Worm (Caenorhabditis elegans): ENCODE results near the gene agt-2.
"Not testable (repeated sequence)": the region's sequence is repeated elsewhere in the genome, so short reads cannot be mapped to it uniquely, and the experiment has no call there.

agt-2 gene

DNA sequence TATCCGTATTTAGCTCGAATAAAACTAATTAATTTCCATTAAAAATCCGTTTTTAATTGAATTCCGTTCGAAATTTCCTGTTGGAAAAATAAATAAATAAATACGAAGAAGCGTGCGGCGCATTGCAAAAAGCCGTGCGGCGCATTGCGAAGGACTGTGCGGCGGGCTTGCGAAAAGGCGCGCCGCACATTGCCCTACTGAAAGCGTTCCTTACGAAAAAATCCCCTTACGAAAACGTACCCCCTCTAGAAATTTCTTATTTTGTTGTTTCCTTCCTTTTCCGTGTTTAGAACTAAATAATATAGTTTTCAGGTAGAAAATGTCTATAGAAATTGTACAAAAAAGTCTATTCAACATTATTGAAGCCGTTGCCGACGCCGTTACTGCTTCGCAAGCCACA lies 23.3 kb downstream of the agt-2 start, which contains the start of gene F09E5.8:
F09E5.8 (plus strand) TSS at position 313 of the 400 bp plus-strand sequence.
- not testable (repeated sequence) for TF ChIP-seq unc-62 (GFP tag; optimal IDR thresholded peaks at IDR 0.05)

DNA sequence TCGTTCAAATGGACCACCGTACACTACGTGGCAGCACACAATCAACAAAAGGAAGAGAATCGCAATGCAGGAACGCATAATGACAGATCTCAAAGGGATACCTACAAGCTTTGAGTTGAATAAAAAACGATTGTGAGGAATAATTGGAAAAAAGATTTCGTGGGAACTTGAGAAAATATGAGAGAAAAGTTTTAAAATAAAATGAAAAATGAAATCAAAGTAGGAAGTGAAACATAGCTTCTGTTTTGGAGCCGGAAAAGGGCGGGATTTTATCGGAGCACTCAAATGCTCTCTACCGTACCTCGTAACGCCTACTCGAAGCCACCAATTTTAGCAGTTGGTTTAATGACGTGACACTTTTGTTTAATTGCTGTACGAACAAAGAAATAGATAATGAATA lies 28.9 kb downstream of the agt-2 start, which contains the start of gene F09E5.14:
F09E5.14 (minus strand) TSS at position 101 of the 400 bp plus-strand sequence.
- TF ChIP-seq unc-62 (GFP tag; optimal IDR thresholded peaks at IDR 0.05) = no peak

DNA sequence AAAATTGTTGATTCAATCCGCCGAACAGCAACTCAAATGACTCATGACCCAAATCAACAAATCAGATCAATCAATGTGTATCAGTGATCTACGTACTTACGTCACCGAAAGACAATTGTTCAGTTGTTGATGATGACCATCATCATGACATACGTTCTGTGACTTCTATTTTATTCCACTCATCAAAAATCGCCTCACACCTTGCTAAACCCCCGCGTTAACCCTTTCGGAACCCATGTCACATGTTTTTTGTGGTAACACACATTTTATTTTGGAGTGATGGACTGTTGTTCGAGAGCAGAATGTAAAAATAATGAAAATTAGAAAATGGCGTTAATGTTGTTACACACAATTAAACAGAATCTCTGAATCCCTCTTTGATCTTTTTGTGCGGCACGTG lies 31.2 kb downstream of the agt-2 start:
- TF ChIP-seq unc-62 (GFP tag; optimal IDR thresholded peaks at IDR 0.05) = no peak

DNA sequence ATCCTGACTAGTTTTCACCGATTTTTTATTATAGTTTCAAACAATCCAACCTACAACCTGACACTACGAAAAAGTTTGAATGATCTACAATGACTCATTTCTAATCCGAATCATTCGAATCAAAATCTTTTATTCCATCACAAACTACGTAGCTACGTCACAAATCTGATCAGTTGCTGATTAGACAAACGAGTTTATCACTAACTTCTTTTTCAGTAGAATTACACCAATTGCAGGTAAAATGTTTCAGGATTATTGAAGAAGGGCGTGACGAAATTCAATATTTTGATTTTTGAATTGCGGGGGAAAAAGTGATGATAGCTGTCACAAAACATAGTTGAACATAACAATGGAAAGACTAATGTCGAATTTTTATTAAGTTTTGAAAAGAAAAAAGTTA lies 32.1 kb downstream of the agt-2 start:
- TF ChIP-seq unc-62 (GFP tag; optimal IDR thresholded peaks at IDR 0.05) = no peak

DNA sequence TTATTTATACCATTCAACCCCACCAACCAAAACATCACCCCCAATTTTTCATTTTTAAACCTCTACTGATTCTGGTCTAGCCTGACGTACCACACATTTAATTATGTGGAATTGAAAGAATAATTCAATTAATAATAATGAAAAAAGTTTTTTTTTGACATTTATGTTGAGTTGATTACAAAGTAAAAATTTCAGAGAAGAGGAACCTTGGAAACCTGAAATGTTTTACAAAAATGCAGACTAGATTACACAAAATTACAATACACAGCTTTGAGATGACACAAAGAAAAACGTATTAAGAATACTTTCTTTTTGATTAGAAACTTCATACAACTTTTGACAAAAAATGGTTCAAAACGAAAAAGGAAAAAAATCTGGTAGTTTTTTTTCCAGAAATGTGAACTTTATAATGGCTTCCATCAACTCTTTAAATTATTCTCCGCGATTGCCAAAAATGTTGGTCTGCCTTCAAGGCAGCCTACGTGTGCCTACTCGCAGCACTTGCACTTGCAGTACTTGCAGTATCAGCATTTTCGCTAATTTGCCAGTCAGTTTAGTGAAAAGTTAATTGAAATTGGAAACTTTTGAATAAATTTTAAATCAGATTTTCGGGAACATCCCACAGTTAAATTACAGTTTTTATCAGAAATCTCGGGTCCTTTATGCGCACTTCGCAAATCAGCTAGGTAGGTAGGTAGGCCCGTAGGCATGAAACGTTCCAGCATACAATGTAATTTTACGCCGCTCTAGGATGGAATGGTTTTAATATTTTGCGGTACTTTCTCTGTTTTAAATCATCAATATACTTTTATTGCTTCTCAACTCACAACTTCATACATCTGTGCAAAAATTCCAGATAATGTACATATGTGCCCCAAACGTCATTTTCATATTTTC lies 32.7 kb downstream of the agt-2 start:
- no peak for TF ChIP-seq unc-62 (GFP tag; optimal IDR thresholded peaks at IDR 0.05)

DNA sequence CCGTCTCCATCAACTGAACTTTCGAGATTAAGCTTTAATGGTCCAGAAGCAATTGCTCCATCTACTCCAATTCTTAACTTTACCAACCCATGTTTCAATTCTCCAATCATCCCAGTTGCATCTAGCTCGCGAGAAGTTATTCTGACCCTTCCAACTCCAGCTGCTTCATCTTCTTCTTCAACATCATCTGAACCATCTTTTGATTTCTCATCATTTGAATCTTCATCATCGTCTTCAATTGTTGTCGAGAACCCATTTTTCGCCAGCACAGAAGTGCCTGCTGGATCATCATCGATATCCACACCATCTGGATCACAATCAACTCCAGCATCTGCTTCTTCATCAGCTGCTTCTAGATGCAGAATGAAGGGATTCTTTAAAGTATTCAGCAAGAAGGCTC lies 34.1 kb downstream of the agt-2 start:
- no peak for TF ChIP-seq unc-62 (GFP tag; optimal IDR thresholded peaks at IDR 0.05)

DNA sequence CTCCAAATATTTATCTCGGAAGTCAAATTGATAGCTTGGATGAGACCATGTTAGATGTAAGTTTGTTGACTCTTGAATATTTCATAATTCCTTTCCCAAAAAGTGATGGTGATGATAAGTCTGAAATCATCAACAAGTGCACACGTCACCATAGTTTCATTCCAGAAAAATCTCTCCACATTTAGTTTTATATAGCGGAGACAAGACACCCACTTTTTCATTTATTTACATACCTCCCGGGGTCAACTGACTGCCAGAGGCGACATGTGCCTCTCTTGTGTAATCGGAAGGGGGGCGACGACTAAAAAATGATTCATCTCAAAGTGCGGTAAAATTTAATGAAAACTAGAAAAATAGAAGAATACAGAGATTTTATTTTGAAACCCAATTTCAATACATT lies 35.3 kb downstream of the agt-2 start:
- TF ChIP-seq unc-62 (GFP tag; optimal IDR thresholded peaks at IDR 0.05) = no peak

DNA sequence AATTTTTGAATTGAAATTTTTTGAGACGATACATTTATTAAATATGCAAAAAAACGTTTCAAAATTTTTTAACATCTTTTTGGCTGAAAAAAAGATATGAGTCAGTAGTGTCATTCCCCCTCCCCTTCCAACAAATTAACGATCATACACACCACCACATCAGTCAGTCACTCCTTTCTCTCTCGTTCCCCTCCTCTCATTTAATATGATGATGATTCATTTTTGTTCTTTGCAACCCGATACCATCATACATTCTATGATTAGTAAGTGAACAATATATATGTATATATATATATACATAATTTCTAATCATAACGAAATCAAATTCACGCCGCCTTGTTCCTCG lies 36.2 kb downstream of the agt-2 start:
- TF ChIP-seq unc-62 (GFP tag; optimal IDR thresholded peaks at IDR 0.05) = no peak

DNA sequence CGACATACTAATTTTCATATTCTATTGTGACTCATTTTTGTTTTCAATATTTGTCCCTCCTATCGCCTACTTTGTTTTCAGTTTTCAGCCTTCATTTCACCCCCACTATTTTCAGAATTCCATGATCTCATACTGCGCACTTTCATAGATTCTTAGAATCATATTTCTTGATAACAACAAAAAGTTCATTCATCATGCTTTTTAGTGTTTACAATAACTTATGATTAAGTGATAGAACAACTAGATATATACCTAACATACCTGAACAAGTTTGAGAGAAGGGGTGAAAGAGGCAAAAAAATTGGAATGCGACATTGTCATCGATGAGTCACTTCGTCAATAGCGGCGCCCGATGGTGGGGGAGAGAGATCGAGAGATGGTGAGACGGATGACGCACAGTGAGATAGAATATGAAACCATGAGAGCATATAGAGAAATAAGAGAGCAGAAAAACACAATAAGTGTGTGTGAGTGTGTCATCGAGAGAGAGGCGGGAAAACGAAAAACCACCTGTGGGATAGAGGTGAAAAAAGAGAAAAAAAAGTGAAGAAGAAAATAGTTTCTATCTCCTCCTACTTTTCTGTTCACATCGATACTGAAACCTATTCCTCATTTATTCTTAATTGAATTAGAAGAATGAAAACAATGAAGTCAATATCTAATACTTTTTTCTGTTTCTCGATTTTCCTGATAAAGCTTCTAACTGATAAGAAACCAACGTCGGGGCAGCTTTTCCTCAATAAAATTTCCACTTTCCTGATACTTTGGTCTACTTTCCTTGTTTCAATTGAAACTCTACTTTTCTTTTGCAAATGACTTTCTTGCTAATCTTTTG lies 36.8 kb downstream of the agt-2 start:
- no peak for TF ChIP-seq unc-62 (GFP tag; optimal IDR thresholded peaks at IDR 0.05)

DNA sequence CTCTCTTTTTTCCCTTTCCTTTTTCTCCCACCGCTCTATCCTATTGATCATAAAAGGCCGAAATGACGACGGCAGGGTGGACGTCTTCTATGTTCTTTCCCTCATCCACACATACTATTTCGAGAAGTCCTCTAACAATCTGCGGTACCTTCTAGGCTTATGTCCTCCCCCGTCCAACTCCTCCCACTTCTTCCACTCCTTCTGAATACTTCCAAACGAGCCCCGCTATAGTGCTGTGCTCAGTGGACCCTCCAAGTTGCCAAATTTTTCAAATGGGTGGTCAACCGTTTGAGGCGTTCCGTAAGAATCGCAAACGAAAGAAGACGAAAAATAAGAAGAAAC lies 37.6 kb downstream of the agt-2 start:
- no peak for TF ChIP-seq unc-62 (GFP tag; optimal IDR thresholded peaks at IDR 0.05)

DNA sequence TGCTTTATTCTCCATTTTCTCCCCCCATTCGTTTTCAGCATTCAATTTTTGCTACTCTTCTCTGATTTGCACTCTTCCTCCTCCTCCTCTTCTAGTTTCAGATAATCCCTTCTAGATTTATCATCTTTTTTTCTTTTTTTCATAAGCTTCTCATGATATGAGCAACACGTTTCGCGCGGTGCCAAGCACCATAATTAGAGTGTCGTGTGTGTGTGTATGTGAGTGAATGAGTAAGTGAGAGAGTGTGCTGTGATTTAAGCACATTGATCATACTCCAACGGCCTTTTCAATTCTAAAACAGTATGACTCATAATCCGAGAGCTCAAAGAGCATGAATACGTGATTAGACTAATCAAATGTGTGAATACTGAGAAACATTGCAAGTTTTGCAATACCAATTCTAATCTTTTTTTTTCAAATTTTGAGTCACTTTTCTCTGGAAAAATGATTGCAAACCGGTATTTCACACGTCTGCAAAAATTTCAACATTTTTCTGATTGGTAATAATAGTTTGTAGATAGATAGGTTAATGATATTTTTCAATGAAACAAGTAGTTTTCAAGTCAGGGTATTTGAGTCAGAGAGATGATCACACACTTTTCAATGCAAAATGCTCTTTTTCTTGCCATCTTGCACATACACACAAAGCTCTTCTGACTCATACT lies 38.1 kb downstream of the agt-2 start:
- TF ChIP-seq unc-62 (GFP tag; optimal IDR thresholded peaks at IDR 0.05) = no peak

DNA sequence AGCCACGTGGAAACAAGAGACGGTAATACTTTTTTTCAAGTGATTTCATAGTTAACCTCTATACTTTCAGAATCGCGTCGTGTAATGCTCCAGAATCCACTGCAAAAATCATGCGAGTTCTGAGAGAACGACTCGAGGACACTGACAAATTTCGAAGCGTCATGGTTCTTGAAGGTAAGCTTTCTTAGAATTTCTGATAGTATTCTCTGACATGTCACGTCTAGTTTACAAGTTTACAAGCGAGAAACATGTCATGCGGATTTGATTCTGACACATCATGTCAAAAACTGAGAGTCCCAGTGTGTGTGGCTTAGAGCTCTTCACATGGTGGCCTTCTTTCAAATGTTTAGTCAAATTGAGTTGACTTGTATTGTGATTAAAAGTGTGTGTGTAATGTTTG lies 39.0 kb downstream of the agt-2 start:
- TF ChIP-seq unc-62 (GFP tag; optimal IDR thresholded peaks at IDR 0.05) = no peak

DNA sequence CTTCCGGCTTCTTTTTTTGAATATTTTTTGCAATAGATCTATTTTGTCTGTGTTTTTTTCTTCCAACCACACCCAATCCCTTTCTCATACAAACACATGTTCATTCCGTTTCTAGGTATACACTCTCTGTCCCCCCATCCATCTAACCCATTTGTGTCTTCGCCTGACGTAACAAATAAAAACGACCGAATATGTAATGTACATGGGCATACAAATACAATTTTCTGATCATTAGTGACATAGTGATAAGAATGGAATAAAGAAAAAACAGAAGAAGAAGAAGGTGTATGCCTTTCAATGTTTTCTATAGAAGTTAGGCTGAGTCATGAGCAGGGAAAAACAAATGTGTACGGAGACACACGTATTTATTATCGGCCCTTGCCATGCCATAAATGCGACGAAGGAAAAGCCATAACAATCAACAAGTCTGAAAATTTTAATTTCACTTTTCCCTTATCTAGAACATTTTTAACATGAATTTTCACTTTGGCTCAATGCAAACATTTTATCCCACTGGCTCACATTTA lies 39.8 kb downstream of the agt-2 start:
- no peak for TF ChIP-seq unc-62 (GFP tag; optimal IDR thresholded peaks at IDR 0.05)

DNA sequence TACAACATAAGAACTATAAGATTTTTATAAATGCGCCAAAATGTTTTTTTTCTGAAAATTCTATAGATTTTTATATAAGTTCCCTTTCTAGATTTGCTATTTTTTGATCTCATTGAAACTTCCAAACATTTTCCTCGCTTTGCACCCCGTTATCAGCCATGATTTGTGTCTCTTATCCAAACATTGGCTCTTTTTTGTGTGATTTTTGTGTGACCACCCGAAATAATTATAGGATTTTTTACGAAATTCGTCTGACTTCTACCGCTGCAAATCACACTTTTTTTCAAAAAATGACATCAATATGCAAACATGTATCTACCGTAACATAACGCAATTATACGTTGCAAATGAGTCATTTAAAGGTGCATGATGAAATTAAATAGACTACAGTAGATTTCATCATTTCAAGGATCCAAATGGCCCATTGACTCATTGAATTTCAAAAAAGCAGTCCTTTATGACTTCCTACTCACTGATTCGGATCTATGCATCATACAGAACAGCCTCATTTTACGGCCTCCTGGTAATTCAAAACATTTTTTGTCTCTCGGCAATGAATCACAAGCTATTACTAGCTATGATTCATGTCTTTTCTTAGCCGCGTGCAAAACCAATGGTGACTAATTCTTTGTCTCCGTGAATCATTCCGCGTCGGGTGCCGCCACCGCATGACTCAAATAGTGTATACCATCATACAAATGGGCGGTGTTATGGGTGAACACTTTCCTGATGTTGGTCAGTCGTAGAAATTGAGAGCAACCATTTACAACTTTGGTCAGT lies 41.1 kb downstream of the agt-2 start:
- no peak for TF ChIP-seq unc-62 (GFP tag; optimal IDR thresholded peaks at IDR 0.05)

DNA sequence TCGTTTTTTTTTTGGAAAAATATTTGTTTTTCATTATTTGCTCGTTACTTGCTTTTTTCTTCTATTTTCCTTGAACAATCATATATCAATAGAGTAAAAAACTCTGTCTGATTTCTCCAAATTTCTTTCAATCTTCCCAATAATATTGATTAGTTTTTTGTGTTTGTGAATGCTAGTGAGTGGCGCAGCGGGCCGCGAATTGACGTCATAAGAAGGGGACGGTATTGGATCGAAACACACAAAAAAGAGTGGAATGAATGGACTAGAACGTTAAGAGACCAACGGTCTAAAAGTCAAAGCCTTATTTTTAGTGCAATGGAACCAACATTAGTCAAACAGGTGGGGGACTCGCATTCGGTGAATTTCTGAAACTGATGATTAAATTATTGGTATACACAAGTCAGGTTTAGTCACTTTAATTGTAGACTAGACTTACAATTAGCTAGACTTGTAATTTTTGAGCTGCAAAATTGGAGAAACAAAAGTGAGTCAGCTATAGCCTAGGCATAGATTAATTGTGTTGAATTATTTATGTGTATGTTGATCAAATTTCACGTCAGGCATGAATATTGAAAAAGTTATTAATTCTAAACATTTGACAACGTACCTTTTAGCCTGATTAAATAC lies 41.8 kb downstream of the agt-2 start:
- TF ChIP-seq unc-62 (GFP tag; optimal IDR thresholded peaks at IDR 0.05) = no peak
